Worm (Caenorhabditis elegans): Measurements from ENCODE around the gene F02E11.3.
"Not testable (repeated sequence)": the region's sequence is repeated elsewhere in the genome, so short reads cannot be mapped to it uniquely, and the experiment has no call there.

- TF ChIP-seq aly-2, snpc-4, mep-1 (tag; optimal IDR thresholded peaks at IDR 0.05): not testable (repeated sequence)
Observed at ce11 chrII:3290544-3290943, 15.7 kb upstream of the F02E11.3 start, which contains the start of gene F39E9.14.
